Worm (Caenorhabditis elegans) whole organism, midembryonic: Measurements from ENCODE around the gene ida-1.

Experiments used
- T22C8.4 ChIP-seq: fragments of 200-800 bp; sonication (Bioruptor generic); IDR thresholded peaks from 2 replicates; pipeline ENCODE4 v1.3.6; 2022; ENCODE audit warnings: missing genetic modification characterization, missing compliant biosample characterization
- cog-1 ChIP-seq: sonication (generic microtip); optimal IDR thresholded peaks from 2 replicates; lab custom pipeline; 2016; ENCODE audit warnings: missing genetic modification characterization, missing compliant biosample characterization
- flt-1 ChIP-seq: fragments of 200-800 bp; sonication (Bioruptor generic); IDR thresholded peaks from 2 replicates; pipeline ENCODE4 v1.3.6; 2022; ENCODE audit warnings: missing genetic modification characterization, missing compliant biosample characterization
- klf-2 ChIP-seq: fragments of 200-800 bp; sonication (Bioruptor generic); conservative IDR thresholded peaks from 2 replicates; pipeline ENCODE4 v1.3.6; 2022; ENCODE audit warnings: missing genetic modification reagents, missing genetic modification characterization, missing compliant biosample characterization
- med-1 ChIP-seq: sonication (generic microtip); optimal IDR thresholded peaks from 2 replicates; lab custom pipeline; 2017; ENCODE audit warnings: missing genetic modification characterization, mild to moderate bottlenecking, missing compliant biosample characterization, antibody characterized with exemption, missing genetic modification reagents; ENCODE audit not compliant: insufficient read depth
- ref-1 ChIP-seq: fragments of 200-800 bp; sonication (Bioruptor generic); conservative IDR thresholded peaks from 2 replicates; pipeline ENCODE4 v1.3.6; 2022; ENCODE audit warnings: missing genetic modification reagents, missing genetic modification characterization, missing compliant biosample characterization
- tab-1 ChIP-seq: fragments of 200-800 bp; sonication (Bioruptor generic); IDR thresholded peaks from 2 replicates; pipeline ENCODE4 v1.3.6; 2022; ENCODE audit warnings: missing genetic modification characterization, missing compliant biosample characterization
- ztf-23 ChIP-seq: fragments of 200-800 bp; sonication (Bioruptor generic); IDR thresholded peaks from 2 replicates; pipeline ENCODE4 v1.3.6; 2022; ENCODE audit warnings: missing genetic modification reagents, missing genetic modification characterization, missing compliant biosample characterization
- ztf-29 ChIP-seq: fragments of 200-800 bp; sonication (Bioruptor generic); IDR thresholded peaks from 2 replicates; pipeline ENCODE4 v1.3.6; 2022; ENCODE audit warnings: missing genetic modification reagents, missing genetic modification characterization, missing compliant biosample characterization

The ida-1 gene

DNA sequence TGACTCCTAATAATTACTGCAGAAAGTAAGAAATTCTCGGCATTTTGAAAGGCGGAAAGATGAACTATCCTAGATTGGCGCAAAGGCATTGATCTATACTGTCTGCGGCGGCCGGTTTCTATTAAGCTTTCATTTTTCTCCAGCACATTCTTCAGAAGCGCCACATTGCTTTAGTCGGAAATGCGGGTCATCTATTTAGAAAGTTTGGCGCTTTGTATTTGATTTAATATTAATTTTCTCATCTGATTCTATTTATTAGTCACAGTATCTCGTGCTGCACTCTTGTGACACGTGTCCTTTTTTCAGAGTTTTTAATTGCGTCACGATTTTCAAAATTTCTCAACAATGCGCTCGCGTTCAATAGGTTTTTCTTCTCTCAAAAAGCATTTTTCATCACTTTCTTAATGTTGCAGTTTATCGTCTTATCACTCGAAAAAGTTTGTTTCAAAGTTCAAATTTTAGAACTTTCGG, 40.3 kb upstream of the ida-1 start:
- TF ChIP-seq klf-2 (no peak), cog-1 (tag; lab: Kevin White, UChicago) (no peak), tab-1 (GFP tag; lab: Robert Waterston, UW) (no peak), flt-1 (peak; percentile 15; the same call in 1 of the 2 replicates)

DNA sequence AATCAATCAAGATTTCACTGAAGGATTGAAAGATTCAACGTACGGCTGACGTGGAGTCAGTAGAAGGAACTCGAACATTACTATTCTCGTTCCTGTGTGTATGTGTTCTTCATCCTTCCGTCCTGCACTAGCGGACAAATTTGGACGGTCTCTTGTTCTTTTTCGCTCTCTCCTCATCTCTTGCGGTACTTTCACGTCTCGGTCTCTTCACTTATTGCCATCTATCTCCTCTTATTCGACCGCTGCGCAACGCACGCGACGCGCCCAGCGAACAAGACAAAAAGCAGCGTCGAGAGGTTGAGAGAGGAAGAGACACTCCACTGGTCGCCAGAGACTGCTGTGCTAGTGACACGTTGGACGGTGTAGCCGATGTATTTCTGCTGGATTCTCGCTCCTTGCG, 39.9 kb upstream of the ida-1 start:
- TF ChIP-seq flt-1 (0 out of 2 replicates have a peak, but pooled peaks have one; percentile 34), ztf-29 (GFP tag; lab: Robert Waterston, UW) (peak; percentile 32; the same call in 1 of the 2 replicates), ztf-23 (peak; percentile 55; the same call in 1 of the 2 replicates), klf-2 (no peak), cog-1 (tag; lab: Kevin White, UChicago) (peak; percentile 77), tab-1 (GFP tag; lab: Robert Waterston, UW) (no peak)

DNA sequence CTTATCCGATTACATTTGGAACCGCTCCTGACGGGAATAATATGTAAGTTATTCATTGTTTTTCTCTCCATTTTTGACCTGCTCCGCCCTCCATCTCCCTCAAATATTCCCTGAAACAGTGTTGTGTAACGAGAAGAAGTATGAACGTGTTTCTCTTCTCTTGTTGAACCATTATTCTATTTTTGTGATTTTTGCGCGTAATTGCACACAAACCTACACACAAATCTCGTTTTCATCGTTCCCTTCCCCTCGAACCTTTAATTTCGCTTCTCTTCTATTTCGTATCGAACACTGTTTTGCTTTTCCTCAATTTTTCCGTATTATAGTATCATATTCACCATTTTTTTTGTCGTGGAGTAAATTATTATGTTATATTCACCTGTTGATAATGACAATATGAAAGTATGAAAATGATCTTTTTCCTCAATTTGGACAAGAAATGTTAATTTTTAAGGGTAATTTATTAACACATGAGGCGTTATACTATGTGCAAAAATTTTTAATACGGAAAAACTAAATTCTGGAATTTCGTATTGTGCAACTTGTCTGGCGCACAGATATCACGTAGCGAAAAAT, 38.1 kb upstream of the ida-1 start:
- TF ChIP-seq tab-1 (GFP tag; lab: Robert Waterston, UW) (no peak), ztf-23 (no peak), cog-1 (tag; lab: Kevin White, UChicago) (no peak), T22C8.4 (no peak), ref-1 (GFP tag; lab: Robert Waterston, UW) (no peak), klf-2 (no peak), ztf-29 (GFP tag; lab: Robert Waterston, UW) (no peak), flt-1 (no peak), med-1 (GFP tag; lab: Kevin White, UChicago) (no peak)

DNA sequence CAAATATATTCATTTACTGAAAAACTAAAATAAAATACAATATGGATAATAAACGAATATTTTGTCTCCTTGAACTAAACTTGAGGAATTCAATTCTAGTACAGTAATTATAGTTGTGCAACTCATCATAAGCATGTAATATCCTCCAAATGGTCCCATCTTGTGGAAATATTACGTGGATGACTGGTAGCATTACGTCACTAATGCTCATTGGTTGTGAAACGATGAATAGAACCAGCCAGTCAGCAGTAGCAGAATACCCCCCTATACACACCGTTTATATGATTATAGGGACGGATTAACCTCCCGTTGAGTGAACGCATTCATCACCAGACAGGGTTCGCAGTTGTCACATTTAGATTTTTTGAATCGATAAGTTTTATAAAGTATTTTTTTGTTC, 37.0 kb upstream of the ida-1 start:
- TF ChIP-seq klf-2 (no peak), cog-1 (tag; lab: Kevin White, UChicago) (no peak), med-1 (GFP tag; lab: Kevin White, UChicago) (no peak), tab-1 (GFP tag; lab: Robert Waterston, UW) (no peak), ztf-23 (no peak), ref-1 (GFP tag; lab: Robert Waterston, UW) (no peak), flt-1 (no peak), ztf-29 (GFP tag; lab: Robert Waterston, UW) (no peak), T22C8.4 (no peak)

DNA sequence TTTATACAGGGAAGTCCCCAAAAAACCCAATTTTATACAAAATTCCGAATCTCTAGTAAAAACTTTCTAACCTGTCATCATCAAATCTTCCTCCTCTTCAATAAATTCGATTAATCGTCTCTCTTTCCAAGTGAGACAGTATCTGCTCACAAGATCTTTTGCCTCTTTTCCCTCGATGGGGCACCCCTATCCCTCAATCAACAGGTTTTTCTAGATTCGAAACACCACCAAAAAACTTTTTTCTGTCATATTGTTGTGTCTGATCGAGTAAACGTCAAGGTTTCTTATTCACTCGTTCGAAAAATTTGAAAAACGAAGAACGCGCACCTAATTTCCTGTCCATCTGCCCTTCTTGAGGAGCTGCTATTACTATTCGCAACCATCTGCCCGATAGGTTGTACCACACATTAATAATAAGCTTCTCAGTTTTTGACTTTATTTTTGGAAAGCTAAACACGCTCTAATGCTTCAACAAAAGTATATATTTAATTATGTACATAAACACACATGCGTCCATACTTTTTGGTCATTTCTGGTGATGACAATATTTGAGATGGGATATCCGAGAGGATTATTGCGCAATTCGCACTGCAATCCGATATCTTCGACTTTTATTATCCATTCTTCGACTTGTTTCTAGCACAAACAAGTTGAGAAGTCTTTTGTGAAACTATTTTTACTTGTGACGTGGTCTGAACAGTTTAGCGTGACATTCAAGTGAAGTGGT, 36.1 kb upstream of the ida-1 start:
- TF ChIP-seq klf-2 (no peak), flt-1 (no peak), tab-1 (GFP tag; lab: Robert Waterston, UW) (no peak), ztf-23 (no peak), T22C8.4 (no peak), ref-1 (GFP tag; lab: Robert Waterston, UW) (no peak), med-1 (GFP tag; lab: Kevin White, UChicago) (no peak), cog-1 (tag; lab: Kevin White, UChicago) (no peak), ztf-29 (GFP tag; lab: Robert Waterston, UW) (no peak)

DNA sequence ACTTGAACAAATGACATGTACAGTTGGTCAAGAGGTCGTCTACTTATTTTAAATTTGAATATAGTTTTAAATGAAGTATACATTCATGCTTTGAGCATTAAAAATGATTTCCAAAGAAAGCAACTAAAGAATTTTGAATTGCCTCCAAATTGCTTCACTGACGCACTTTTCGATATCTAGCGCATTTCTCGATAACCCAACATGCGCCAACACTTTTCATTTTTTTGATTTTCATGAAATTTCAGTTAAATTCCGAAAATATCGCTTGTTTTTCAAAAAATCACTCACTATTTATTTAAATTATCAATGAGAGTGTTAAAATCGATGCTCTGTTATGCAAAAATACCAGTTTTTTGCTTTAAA, 35.5 kb upstream of the ida-1 start:
- TF ChIP-seq tab-1 (GFP tag; lab: Robert Waterston, UW) (no peak), flt-1 (no peak), med-1 (GFP tag; lab: Kevin White, UChicago) (no peak), ref-1 (GFP tag; lab: Robert Waterston, UW) (no peak), T22C8.4 (no peak), ztf-23 (no peak), ztf-29 (GFP tag; lab: Robert Waterston, UW) (no peak), klf-2 (no peak), cog-1 (tag; lab: Kevin White, UChicago) (no peak)

DNA sequence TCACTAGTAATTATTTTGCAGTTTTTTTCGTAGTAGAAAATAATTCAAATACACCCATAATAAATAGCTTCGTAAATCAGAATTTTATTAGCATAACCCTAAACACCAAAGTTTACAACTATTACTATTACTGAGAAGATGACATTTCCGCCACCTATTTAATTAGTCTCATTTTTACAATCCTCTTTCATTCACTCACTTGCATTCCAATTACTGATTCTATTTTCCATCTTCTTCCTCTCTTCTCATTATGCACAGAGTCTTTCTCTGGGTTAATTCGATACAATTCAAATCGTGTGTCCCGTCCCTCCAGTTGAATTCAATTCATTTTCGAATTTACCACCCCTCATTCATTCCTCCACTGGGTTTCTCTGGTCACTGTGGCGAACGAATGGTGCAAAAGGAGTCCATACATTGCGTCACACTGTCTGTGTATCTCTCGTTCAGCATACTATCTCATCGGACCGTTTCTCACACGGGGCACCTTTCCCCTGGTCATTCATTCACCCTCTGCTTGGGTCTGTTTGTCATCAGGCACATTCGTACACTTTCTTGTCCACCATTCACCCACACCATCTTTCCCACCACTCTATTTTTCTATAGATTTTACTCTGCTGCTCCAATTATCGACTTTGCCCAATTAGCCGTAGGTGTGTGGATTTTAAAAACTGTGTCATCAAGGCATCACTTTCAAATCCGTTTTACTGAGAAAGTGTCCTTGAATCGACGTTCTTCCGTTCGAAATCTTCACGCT, 34.9 kb upstream of the ida-1 start:
- TF ChIP-seq ztf-29 (GFP tag; lab: Robert Waterston, UW) (no peak), flt-1 (peak; percentile 22; the same call in 1 of the 2 replicates), med-1 (GFP tag; lab: Kevin White, UChicago) (no peak)

DNA sequence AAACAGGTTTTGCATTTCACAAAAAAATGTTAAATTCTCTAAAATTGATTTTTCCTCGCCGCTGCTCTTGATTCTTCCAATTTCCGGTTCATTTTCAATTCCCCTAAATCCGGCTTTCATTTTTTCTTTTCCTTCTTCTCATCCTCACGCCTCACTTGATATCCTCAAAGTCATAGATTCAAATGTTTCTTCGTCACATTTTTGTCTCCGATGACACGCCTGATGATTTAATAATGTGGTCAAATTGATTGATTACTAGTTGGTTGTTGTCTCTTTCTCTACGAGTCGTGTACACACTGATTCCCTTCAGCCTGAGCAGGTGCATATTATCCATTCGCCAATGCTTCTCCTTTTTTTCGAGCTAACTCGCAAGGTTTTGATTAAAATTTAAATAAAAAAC, 33.9 kb upstream of the ida-1 start:
- no peak for TF ChIP-seq tab-1 (GFP tag; lab: Robert Waterston, UW)
- no peak for TF ChIP-seq ztf-29 (GFP tag; lab: Robert Waterston, UW)
- no peak for TF ChIP-seq cog-1 (tag; lab: Kevin White, UChicago)
- no peak for TF ChIP-seq klf-2
- TF ChIP-seq ztf-23, result no peak
- no peak for TF ChIP-seq flt-1
- no peak for TF ChIP-seq ref-1 (GFP tag; lab: Robert Waterston, UW)
- TF ChIP-seq med-1 (GFP tag; lab: Kevin White, UChicago), result no peak
- no peak for TF ChIP-seq T22C8.4

DNA sequence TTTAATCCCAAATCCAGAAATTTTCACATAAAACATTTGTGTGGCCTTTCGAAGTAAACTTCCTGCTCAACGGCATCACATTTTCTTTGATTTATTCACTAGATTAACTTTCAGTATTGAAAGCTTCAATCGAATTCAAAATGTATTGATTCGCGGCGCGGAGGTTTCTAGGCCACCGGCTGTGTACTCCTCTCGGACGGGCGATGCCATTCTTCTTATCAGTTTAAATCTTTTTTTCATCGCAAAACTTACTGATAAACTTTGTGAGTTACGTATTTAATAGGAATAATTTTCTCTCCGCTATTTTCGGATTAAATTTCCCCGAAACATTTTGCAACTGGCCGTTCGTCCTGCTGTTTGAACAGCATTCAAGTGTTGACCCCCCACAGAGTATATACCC, 33.5 kb upstream of the ida-1 start:
- no peak for TF ChIP-seq tab-1 (GFP tag; lab: Robert Waterston, UW)
- TF ChIP-seq T22C8.4, result peak; percentile 18; the same call in 1 of the 2 replicates
- TF ChIP-seq ref-1 (GFP tag; lab: Robert Waterston, UW), result no peak
- no peak for TF ChIP-seq ztf-29 (GFP tag; lab: Robert Waterston, UW)
- TF ChIP-seq ztf-23, result no peak
- TF ChIP-seq med-1 (GFP tag; lab: Kevin White, UChicago), result no peak
- TF ChIP-seq cog-1 (tag; lab: Kevin White, UChicago), result no peak
- peak; percentile 49; the same call in 1 of the 2 replicates for TF ChIP-seq flt-1
- TF ChIP-seq klf-2, result no peak
